In the genomic region with DNA sequence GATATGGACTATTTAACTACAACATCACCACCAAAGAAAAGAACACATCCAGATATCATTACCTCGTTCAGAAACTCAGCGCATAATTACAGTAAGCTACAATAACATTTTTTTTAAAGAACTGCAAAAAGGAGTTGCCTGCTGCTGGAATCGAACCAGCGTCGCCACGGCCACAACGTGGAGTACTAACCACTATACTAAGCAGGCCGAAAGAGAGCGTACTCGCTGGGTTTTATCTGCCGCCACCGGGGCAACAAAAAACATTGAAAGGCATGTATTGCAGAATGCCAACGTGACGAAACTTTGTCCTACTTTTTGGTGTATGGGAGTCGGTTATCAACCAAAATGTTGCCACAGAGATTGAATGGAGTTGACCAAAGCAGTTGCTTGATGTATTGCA, we compare ENCODE assay signal across 1 worm cellular context.
TF ChIP-seq lines count a peak whose summit lies in the region.

No protein-coding gene starts in this region.

TF ChIP-seq in whole organism, L4 larva, 104 proteins besides CTCF, POLR2A, EP300 and RAD21 (continued from another document):
- TF ChIP-seq zfp-2 (tag; optimal IDR thresholded peaks at IDR 0.05; lab: Kevin White, UChicago) (no peak), rbr-2 (tag; optimal IDR thresholded peaks at IDR 0.05; lab: Kevin White, UChicago) (peak; percentile 28), lin-1 (GFP tag; IDR thresholded peaks at IDR 0.05; lab: Robert Waterston, UW) (peak; percentile 70), F26F4.8 (GFP tag; conservative IDR thresholded peaks at IDR 0.05; lab: Robert Waterston, UW) (peak; percentile 58; the same call in 1 of the 2 replicates), php-3 (GFP tag; IDR thresholded peaks at IDR 0.05; lab: Robert Waterston, UW) (peak; percentile 73; the same call in 1 of the 2 replicates), mep-1 (tag; optimal IDR thresholded peaks at IDR 0.05; lab: Kevin White, UChicago) (peak; percentile 78), snpc-4 (tag; optimal IDR thresholded peaks at IDR 0.05; lab: Kevin White, UChicago) (no peak), F37D6.2 (tag; optimal IDR thresholded peaks at IDR 0.05; lab: Kevin White, UChicago) (peak; percentile 35), hlh-30 (tag; optimal IDR thresholded peaks at IDR 0.05; lab: Kevin White, UChicago; ENCODE audit: insufficient read depth) (peak; percentile 45), tag-97 (GFP tag; IDR thresholded peaks at IDR 0.05; lab: Robert Waterston, UW) (no peak), T20F7.1 (GFP tag; optimal IDR thresholded peaks at IDR 0.05; lab: Kevin White, UChicago) (peak; percentile 53), zip-2 (tag; optimal IDR thresholded peaks at IDR 0.05; lab: Kevin White, UChicago) (peak; percentile 67), gei-8 (GFP tag; optimal IDR thresholded peaks at IDR 0.05; lab: Kevin White, UChicago) (peak; percentile 14), ctbp-1 (GFP tag; IDR thresholded peaks at IDR 0.05; lab: Robert Waterston, UW) (peak; percentile 79), nhr-111 (GFP tag; optimal IDR thresholded peaks at IDR 0.05; lab: Kevin White, UChicago) (no peak), F10B5.3 (tag; optimal IDR thresholded peaks at IDR 0.05; lab: Kevin White, UChicago) (peak; percentile 19), mes-2 (tag; optimal IDR thresholded peaks at IDR 0.05; lab: Kevin White, UChicago; ENCODE audit: poor library complexity, severe bottlenecking) (peak; percentile 86), daf-12 (tag; optimal IDR thresholded peaks at IDR 0.05; lab: Kevin White, UChicago) (no peak), Y75B8A.6 (GFP tag; IDR thresholded peaks at IDR 0.05; lab: Robert Waterston, UW) (peak; percentile 61; the same call in 1 of the 2 replicates), Y105C5A.15 (GFP tag; IDR thresholded peaks at IDR 0.05; lab: Robert Waterston, UW) (0 out of 2 replicates have a peak, but pooled peaks have one; percentile 49), mdl-1 (tag; optimal IDR thresholded peaks at IDR 0.05; lab: Kevin White, UChicago) (peak in 1 of 2 experiments; percentile 46), attf-4 (tag; optimal IDR thresholded peaks at IDR 0.05; lab: Kevin White, UChicago) (no peak), lsy-2 (tag; optimal IDR thresholded peaks at IDR 0.05; lab: Kevin White, UChicago) (peak in 1 of 2 experiments; percentile 59), ama-1 (optimal IDR thresholded peaks at IDR 0.05; lab: Kevin White, UChicago) (no peak), nhr-42 (GFP tag; IDR thresholded peaks at IDR 0.05; lab: Robert Waterston, UW) (peak; percentile 65; the same call in 1 of the 2 replicates), ZK337.2 (GFP tag; IDR thresholded peaks at IDR 0.05; lab: Robert Waterston, UW) (peak; percentile 61)
TF ChIP-seq in whole organism, L4 larva: peak in this region for 55.
